Worm (Caenorhabditis elegans) whole organism, L2 larva: ENCODE measurements around the gene daf-38.

Experiments used
- C34F6.9 ChIP-seq: fragments of 150-350 bp; optimal IDR thresholded peaks from 2 replicates; lab custom pipeline; 2014; ENCODE audit warnings: missing biosample characterization, missing genetic modification characterization
- R02D3.7 ChIP-seq: fragments of 150-350 bp; optimal IDR thresholded peaks from 2 replicates; lab custom pipeline; 2014; ENCODE audit warnings: missing biosample characterization, missing genetic modification characterization
- Y55F3AM.14 ChIP-seq: fragments of 200-800 bp; sonication (Bioruptor generic); optimal IDR thresholded peaks from 2 replicates; lab custom pipeline; 2018; ENCODE audit warnings: mild to moderate bottlenecking, missing genetic modification characterization, missing compliant biosample characterization
- alr-1 ChIP-seq: fragments of 150-350 bp; optimal IDR thresholded peaks from 2 replicates; lab custom pipeline; 2014; ENCODE audit warnings: missing biosample characterization, missing genetic modification characterization
- ama-1 ChIP-seq: fragments of 150-350 bp; optimal IDR thresholded peaks from 2 replicates; lab custom pipeline; 2018; ENCODE audit warnings: inconsistent platforms
- blmp-1 ChIP-seq: sonication (generic microtip); optimal IDR thresholded peaks from 2 replicates; lab custom pipeline; 2017; ENCODE audit warnings: missing genetic modification characterization, mild to moderate bottlenecking, missing compliant biosample characterization, antibody characterized with exemption, moderate library complexity; ENCODE audit not compliant: insufficient read depth
- ceh-16 ChIP-seq: fragments of 150-350 bp; optimal IDR thresholded peaks from 2 replicates; lab custom pipeline; 2014; ENCODE audit warnings: missing biosample characterization, missing genetic modification characterization
- ceh-82 ChIP-seq: fragments of 150-350 bp; optimal IDR thresholded peaks from 2 replicates; lab custom pipeline; 2014; ENCODE audit warnings: missing biosample characterization, missing genetic modification characterization
- egl-27 ChIP-seq: sonication (generic microtip); optimal IDR thresholded peaks from 3 replicates; lab custom pipeline; 2017; ENCODE audit warnings: missing biosample characterization, missing genetic modification reagents, missing genetic modification characterization
- elt-1 ChIP-seq: fragments of 150-350 bp; optimal IDR thresholded peaks from 2 replicates; lab custom pipeline; 2014; ENCODE audit warnings: missing biosample characterization, missing genetic modification characterization
- elt-3 ChIP-seq: sonication (generic microtip); optimal IDR thresholded peaks from 2 replicates; lab custom pipeline; 2017; ENCODE audit warnings: missing biosample characterization, missing genetic modification characterization
- fos-1 ChIP-seq: fragments of 150-350 bp; optimal IDR thresholded peaks from 2 replicates; lab custom pipeline; 2014; ENCODE audit warnings: missing biosample characterization, missing genetic modification characterization
- gmeb-1 ChIP-seq: fragments of 150-350 bp; optimal IDR thresholded peaks from 2 replicates; lab custom pipeline; 2014; ENCODE audit warnings: missing biosample characterization, missing genetic modification characterization
- lin-13 ChIP-seq: fragments of 150-350 bp; optimal IDR thresholded peaks from 2 replicates; lab custom pipeline; 2014; ENCODE audit warnings: missing biosample characterization, missing genetic modification reagents, missing genetic modification characterization
- lin-39 ChIP-seq: fragments of 150-350 bp; optimal IDR thresholded peaks from 2 replicates; lab custom pipeline; 2014; ENCODE audit warnings: missing biosample characterization, missing genetic modification reagents, missing genetic modification characterization
- lsy-2 ChIP-seq, 2 experiments: fragments of 150-350 bp in 1 of 2; sonication (generic microtip) in 1 of 2; optimal IDR thresholded peaks; 2 replicates each; lab custom pipeline; 2014 to 2017; ENCODE audit warnings: missing biosample characterization in 2 of 2, missing genetic modification characterization in 2 of 2
- mdl-1 ChIP-seq, 2 experiments: fragments of 150-350 bp in 1 of 2; sonication (generic microtip) in 1 of 2; optimal IDR thresholded peaks; 2 replicates each; lab custom pipeline; 2017; ENCODE audit warnings: missing biosample characterization in 2 of 2, missing genetic modification characterization in 2 of 2
- nhr-10 ChIP-seq: sonication (generic microtip); optimal IDR thresholded peaks from 2 replicates; lab custom pipeline; 2017; ENCODE audit warnings: missing biosample characterization, missing genetic modification characterization
- nhr-11 ChIP-seq: fragments of 150-350 bp; optimal IDR thresholded peaks from 2 replicates; lab custom pipeline; 2014; ENCODE audit warnings: missing biosample characterization, missing genetic modification characterization
- nhr-12 ChIP-seq: fragments of 150-350 bp; optimal IDR thresholded peaks from 2 replicates; lab custom pipeline; 2014; ENCODE audit warnings: missing biosample characterization, missing genetic modification characterization
- nhr-129 ChIP-seq: fragments of 150-350 bp; optimal IDR thresholded peaks from 2 replicates; lab custom pipeline; 2014; ENCODE audit warnings: missing biosample characterization, missing genetic modification characterization
- nhr-21 ChIP-seq: fragments of 150-350 bp; optimal IDR thresholded peaks from 2 replicates; lab custom pipeline; 2014; ENCODE audit warnings: missing biosample characterization, missing genetic modification characterization
- nhr-23 ChIP-seq: fragments of 150-350 bp; optimal IDR thresholded peaks from 2 replicates; lab custom pipeline; 2014; ENCODE audit warnings: missing biosample characterization, missing genetic modification reagents, missing genetic modification characterization
- nhr-237 ChIP-seq: fragments of 150-350 bp; optimal IDR thresholded peaks from 2 replicates; lab custom pipeline; 2014; ENCODE audit warnings: missing biosample characterization, missing genetic modification characterization
- nhr-25 ChIP-seq: fragments of 150-350 bp; sonication (generic microtip); optimal IDR thresholded peaks from 3 replicates; lab custom pipeline; 2014; ENCODE audit warnings: missing biosample characterization, missing genetic modification characterization
- nhr-6 ChIP-seq: fragments of 150-350 bp; optimal IDR thresholded peaks from 2 replicates; lab custom pipeline; 2014; ENCODE audit warnings: missing biosample characterization, missing genetic modification characterization
- peb-1 ChIP-seq: fragments of 150-350 bp; optimal IDR thresholded peaks from 2 replicates; lab custom pipeline; 2014; ENCODE audit warnings: missing biosample characterization, missing genetic modification characterization
- sem-4 ChIP-seq: fragments of 150-350 bp; optimal IDR thresholded peaks from 2 replicates; lab custom pipeline; 2014; ENCODE audit warnings: missing biosample characterization, missing genetic modification reagents, missing genetic modification characterization
- skn-1 ChIP-seq: sonication (generic microtip); optimal IDR thresholded peaks from 2 replicates; lab custom pipeline; 2017; ENCODE audit warnings: missing biosample characterization, missing genetic modification characterization
- sma-3 ChIP-seq: sonication (generic microtip); optimal IDR thresholded peaks from 2 replicates; lab custom pipeline; 2016; ENCODE audit warnings: missing genetic modification reagents, missing genetic modification characterization, missing compliant biosample characterization
- sma-9 ChIP-seq, 2 experiments: fragments of 150-350 bp in 1 of 2; sonication (generic microtip) in 1 of 2; optimal IDR thresholded peaks; 2 replicates each; lab custom pipeline; 2014 to 2016; ENCODE audit warnings: missing genetic modification characterization in 2 of 2, mild to moderate bottlenecking in 1 of 2, missing biosample characterization in 1 of 2, missing compliant biosample characterization in 1 of 2, missing genetic modification reagents in 1 of 2, moderate library complexity in 1 of 2
- snpc-4 ChIP-seq: fragments of 150-350 bp; optimal IDR thresholded peaks from 2 replicates; lab custom pipeline; 2014; ENCODE audit warnings: missing biosample characterization, missing genetic modification characterization
- unc-39 ChIP-seq: fragments of 150-350 bp; optimal IDR thresholded peaks from 2 replicates; lab custom pipeline; 2014; ENCODE audit warnings: missing biosample characterization, missing genetic modification characterization
- unc-55 ChIP-seq: fragments of 150-350 bp; sonication (generic microtip); optimal IDR thresholded peaks from 3 replicates; lab custom pipeline; 2014; ENCODE audit warnings: missing biosample characterization, missing genetic modification reagents, missing genetic modification characterization
- unc-62 ChIP-seq: fragments of 150-350 bp; optimal IDR thresholded peaks from 2 replicates; lab custom pipeline; 2014; ENCODE audit warnings: missing biosample characterization, missing genetic modification reagents, missing genetic modification characterization
- zag-1 ChIP-seq: fragments of 150-350 bp; optimal IDR thresholded peaks from 2 replicates; lab custom pipeline; 2014; ENCODE audit warnings: missing biosample characterization, missing genetic modification characterization
- ztf-1 ChIP-seq: fragments of 200-800 bp; sonication (Bioruptor generic); conservative IDR thresholded peaks from 2 replicates; pipeline ENCODE4 v1.3.6; 2022; ENCODE audit warnings: missing genetic modification characterization, missing compliant biosample characterization
- ztf-11 ChIP-seq: sonication (generic microtip); optimal IDR thresholded peaks from 2 replicates; lab custom pipeline; 2017; ENCODE audit warnings: missing biosample characterization, missing genetic modification characterization
- ztf-4 ChIP-seq: fragments of 150-350 bp; optimal IDR thresholded peaks from 2 replicates; lab custom pipeline; 2014; ENCODE audit warnings: missing biosample characterization, missing genetic modification characterization

daf-38 gene

ce11 chrIV:15844064-15844463 lies 24.2 kb downstream of the daf-38 start:
- TF ChIP-seq peb-1 (tag; lab: Kevin White, UChicago) (no peak), elt-3 (tag; lab: Kevin White, UChicago) (no peak), sem-4 (no peak), fos-1 (no peak), sma-3 (GFP tag; lab: Kevin White, UChicago) (no peak), nhr-10 (tag; lab: Kevin White, UChicago) (no peak), zag-1 (tag; lab: Kevin White, UChicago) (no peak), gmeb-1 (tag; lab: Kevin White, UChicago) (no peak), lsy-2 (tag; optimal IDR thresholded peaks at IDR 0.05; lab: Kevin White, UChicago) (no peak), nhr-21 (tag; lab: Kevin White, UChicago) (no peak), unc-39 (tag; lab: Kevin White, UChicago) (no peak), elt-1 (tag; lab: Kevin White, UChicago) (no peak)

ce11 chrIV:15846553-15846952 lies 26.7 kb downstream of the daf-38 start, which contains the start of gene Y105C5A.1270:
Y105C5A.1270 (minus strand) TSS chrIV:15846653.
- TF ChIP-seq ama-1 (lab: Kevin White, UChicago) (no peak), Y55F3AM.14 (GFP tag; lab: Kevin White, UChicago) (no peak), lsy-2 (tag; optimal IDR thresholded peaks at IDR 0.05; lab: Kevin White, UChicago) (no peak), snpc-4 (tag; lab: Kevin White, UChicago) (no peak), sma-9 (GFP tag; optimal IDR thresholded peaks at IDR 0.05; lab: Kevin White, UChicago) (no peak), sma-9 (tag; optimal IDR thresholded peaks at IDR 0.05; lab: Kevin White, UChicago) (no peak), ceh-82 (tag; lab: Kevin White, UChicago) (no peak), nhr-11 (tag; lab: Kevin White, UChicago) (no peak), fos-1 (no peak), nhr-23 (tag; lab: Kevin White, UChicago) (no peak), zag-1 (tag; lab: Kevin White, UChicago) (no peak), nhr-12 (tag; lab: Kevin White, UChicago) (no peak), nhr-10 (tag; lab: Kevin White, UChicago) (no peak), alr-1 (no peak), C34F6.9 (tag; lab: Kevin White, UChicago) (no peak), ztf-4 (tag; lab: Kevin White, UChicago) (no peak), unc-55 (GFP tag; lab: Kevin White, UChicago) (no peak), mdl-1 (tag; optimal IDR thresholded peaks at IDR 0.05; lab: Kevin White, UChicago) (no peak), sma-3 (GFP tag; lab: Kevin White, UChicago) (no peak)

ce11 chrIV:15847096-15847495 lies 27.2 kb downstream of the daf-38 start, which contains the start of gene Y105C5A.1269:
Y105C5A.1269 (plus strand) TSS chrIV:15847396.
- TF ChIP-seq nhr-23 (tag; lab: Kevin White, UChicago) (no peak), nhr-237 (tag; lab: Kevin White, UChicago) (no peak), lin-39 (tag; lab: Kevin White, UChicago) (no peak), R02D3.7 (no peak), egl-27 (tag; lab: Kevin White, UChicago) (no peak), nhr-12 (tag; lab: Kevin White, UChicago) (no peak), ceh-16 (tag; lab: Kevin White, UChicago) (no peak), lin-13 (no peak), skn-1 (tag; lab: Kevin White, UChicago) (no peak), blmp-1 (tag; lab: Kevin White, UChicago) (no peak), nhr-129 (tag; lab: Kevin White, UChicago) (no peak), gmeb-1 (tag; lab: Kevin White, UChicago) (no peak), ztf-11 (tag; lab: Kevin White, UChicago) (no peak), unc-62 (GFP tag; lab: Kevin White, UChicago) (no peak), nhr-6 (tag; lab: Kevin White, UChicago) (no peak), ztf-1 (no peak), alr-1 (no peak), nhr-21 (tag; lab: Kevin White, UChicago) (no peak), nhr-25 (tag; lab: Kevin White, UChicago) (no peak), elt-3 (tag; lab: Kevin White, UChicago) (no peak)
